Fruit fly (Drosophila melanogaster) whole organism: ENCODE data around the gene CG17124.

Source experiments
- Dll ChIP-seq: fragments of >200 bp; optimal IDR thresholded peaks from 2 replicates; lab custom pipeline; 2017
- EcR ChIP-seq, 2 experiments: fragments of >200 bp; optimal IDR thresholded peaks; 2 replicates each; lab custom pipeline; 2017; ENCODE audit warnings: missing biosample characterization in 2 of 2, missing genetic modification characterization in 2 of 2, missing genetic modification reagents in 2 of 2
- pan ChIP-seq: fragments of >200 bp; optimal IDR thresholded peaks from 2 replicates; lab custom pipeline; 2017
- psq ChIP-seq: fragments of >200 bp; optimal IDR thresholded peaks from 2 replicates; lab custom pipeline; 2017
- usp ChIP-seq: fragments of >200 bp; optimal IDR thresholded peaks from 2 replicates; lab custom pipeline; 2017; ENCODE audit warnings: missing biosample characterization, missing genetic modification characterization, mixed read lengths

dm6 chr2L:10732343-10732808 is 23.7 kb downstream of the CG17124 start, which contains the start of the genes EMC3 and Dpy-30L1:
- no peak for TF ChIP-seq psq (lab: Kevin White, UChicago)
- no peak for TF ChIP-seq pan (lab: Kevin White, UChicago)
- TF ChIP-seq usp = no peak
- TF ChIP-seq EcR (GFP tag; optimal IDR thresholded peaks at IDR 0.05; lab: Kevin White, UChicago) = no peak
- TF ChIP-seq Dll (lab: Kevin White, UChicago) = no peak
